Fruit fly (Drosophila melanogaster): ENCODE results near the gene CG45075.

Gene CG45075

DNA sequence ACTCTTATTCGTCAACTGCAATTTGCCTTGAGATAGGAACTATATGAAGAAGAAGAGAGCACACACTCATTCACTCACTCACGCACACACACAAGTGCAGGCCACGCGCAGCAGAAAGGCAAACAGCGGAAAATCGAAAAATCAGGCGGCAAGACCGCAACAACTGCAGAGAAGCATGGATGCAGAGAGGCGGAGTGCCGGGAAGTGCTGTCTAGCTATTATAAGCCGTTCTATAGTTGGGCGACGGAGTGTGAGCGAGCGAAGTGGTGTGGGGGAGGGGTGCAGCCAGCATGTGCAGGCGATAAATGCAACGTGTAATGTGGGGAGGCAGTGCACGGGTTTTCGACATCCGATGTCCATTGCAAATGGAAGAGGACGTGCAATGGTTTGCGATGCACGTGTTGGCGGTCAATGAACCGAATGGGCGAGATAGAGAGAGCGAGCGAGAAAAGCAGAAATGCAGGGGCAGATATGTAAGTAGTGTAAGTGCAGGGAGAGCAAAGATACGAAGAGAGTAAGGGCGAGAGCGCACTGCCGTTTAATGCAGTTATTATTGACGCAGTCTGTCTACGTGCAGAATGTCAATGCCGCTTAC is 12.4 kb upstream of the CG45075 start (continued):
- TF ChIP-seq CG4318 (GFP tag; optimal IDR thresholded peaks at IDR 0.05) (no peak), net (GFP tag; optimal IDR thresholded peaks at IDR 0.05) (peak; percentile 16), Lpt (GFP tag; optimal IDR thresholded peaks at IDR 0.05) (peak; percentile 75), CG8319 (GFP tag; optimal IDR thresholded peaks at IDR 0.05) (no peak), ss (GFP tag; optimal IDR thresholded peaks at IDR 0.05) (peak; percentile 63 to 72)

DNA sequence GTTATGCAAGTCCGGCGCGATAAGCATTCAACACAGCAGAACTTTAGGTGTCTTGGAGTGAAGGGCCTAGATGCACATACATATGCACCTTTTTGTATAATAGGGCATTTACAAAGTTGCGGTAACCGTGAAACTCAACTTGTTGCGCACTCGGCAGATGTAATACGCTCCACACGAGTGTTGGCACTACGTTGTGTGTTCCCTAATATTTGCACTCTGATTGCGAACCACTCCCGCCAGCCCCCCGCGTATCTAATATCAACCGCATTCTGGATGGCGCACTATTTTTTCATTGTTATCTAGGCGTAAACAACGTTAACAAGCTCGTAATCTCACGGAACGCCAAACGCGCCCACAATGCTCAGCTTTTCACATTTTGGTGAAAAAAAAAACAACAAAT is 10.9 kb upstream of the CG45075 start:
- TF ChIP-seq CG16779 (tag; optimal IDR thresholded peaks at IDR 0.05): peak; percentile 39
- TF ChIP-seq topi (GFP tag; optimal IDR thresholded peaks at IDR 0.05): no peak
- peak; percentile 91 for TF ChIP-seq fkh (GFP tag; optimal IDR thresholded peaks at IDR 0.05)
- peak; percentile 28; the same call in 1 of the 3 replicates for TF ChIP-seq CG6163 (GFP tag; IDR thresholded peaks at IDR 0.05)

DNA sequence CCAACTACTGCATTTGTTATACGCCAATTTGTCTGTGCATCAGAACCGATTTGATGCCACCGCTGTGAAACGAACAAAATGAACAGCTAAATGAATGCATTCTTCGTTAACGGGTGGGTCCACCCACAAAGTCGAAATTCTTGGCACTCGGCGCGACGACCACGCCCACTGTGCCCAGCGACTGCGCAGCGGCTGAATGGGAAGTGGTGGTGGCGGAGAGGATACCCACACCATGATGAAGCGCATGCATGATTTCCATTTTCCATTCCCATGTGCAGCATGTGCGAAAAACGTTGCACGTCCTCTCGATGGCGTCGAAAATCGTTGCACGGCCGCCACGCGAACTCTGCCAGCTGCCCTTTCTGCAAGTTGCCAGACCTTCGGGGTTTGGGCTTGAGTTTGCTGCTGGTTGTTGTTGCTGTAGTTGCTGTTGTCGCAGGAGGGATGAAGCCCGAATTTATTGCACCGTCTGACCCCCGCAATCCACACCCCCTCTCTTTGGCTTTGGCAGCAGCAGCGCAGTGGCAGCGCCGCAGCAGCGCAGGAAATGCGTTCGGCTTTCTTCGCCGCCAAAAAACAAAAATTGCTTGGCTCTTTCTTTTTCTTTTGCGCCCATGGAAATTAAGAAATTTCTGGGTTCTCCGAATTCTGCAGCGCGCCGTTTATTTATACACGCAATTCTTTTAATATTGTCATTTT is 9.9 kb upstream of the CG45075 start:
- no peak for TF ChIP-seq CG32006 (GFP tag; optimal IDR thresholded peaks at IDR 0.05)
- TF ChIP-seq CG3919 (GFP tag; optimal IDR thresholded peaks at IDR 0.05): no peak
- no peak for TF ChIP-seq topi (GFP tag; optimal IDR thresholded peaks at IDR 0.05)
- no peak for TF ChIP-seq CG11294 (GFP tag; IDR thresholded peaks at IDR 0.05)
- peak; percentile 29; the same call in 1 of the 3 replicates for TF ChIP-seq CG6163 (GFP tag; IDR thresholded peaks at IDR 0.05)
- peak; percentile 93 for TF ChIP-seq svp (GFP tag)
- TF ChIP-seq Eip93F (GFP tag; optimal IDR thresholded peaks at IDR 0.05): peak; percentile 73
- peak; percentile 42 for TF ChIP-seq Blimp-1 (GFP tag; optimal IDR thresholded peaks at IDR 0.05)
- TF ChIP-seq Eip78C (GFP tag): peak; percentile 93
- peak; percentile 4 for TF ChIP-seq Hr39 (GFP tag; optimal IDR thresholded peaks at IDR 0.05)
- no peak for TF ChIP-seq Smox (GFP tag; optimal IDR thresholded peaks at IDR 0.05)
- TF ChIP-seq CG6854 (GFP tag; optimal IDR thresholded peaks at IDR 0.05): peak; percentile 72
- no peak for TF ChIP-seq CG9139 (GFP tag; optimal IDR thresholded peaks at IDR 0.05)
- no peak for TF ChIP-seq Eip75B (GFP tag; optimal IDR thresholded peaks at IDR 0.05)
- TF ChIP-seq ss (GFP tag; optimal IDR thresholded peaks at IDR 0.05): peak; percentile 54 to 73
- peak; percentile 100 for TF ChIP-seq Met (GFP tag; optimal IDR thresholded peaks at IDR 0.05)
- TF ChIP-seq CG1621 (tag; optimal IDR thresholded peaks at IDR 0.05): no peak

DNA sequence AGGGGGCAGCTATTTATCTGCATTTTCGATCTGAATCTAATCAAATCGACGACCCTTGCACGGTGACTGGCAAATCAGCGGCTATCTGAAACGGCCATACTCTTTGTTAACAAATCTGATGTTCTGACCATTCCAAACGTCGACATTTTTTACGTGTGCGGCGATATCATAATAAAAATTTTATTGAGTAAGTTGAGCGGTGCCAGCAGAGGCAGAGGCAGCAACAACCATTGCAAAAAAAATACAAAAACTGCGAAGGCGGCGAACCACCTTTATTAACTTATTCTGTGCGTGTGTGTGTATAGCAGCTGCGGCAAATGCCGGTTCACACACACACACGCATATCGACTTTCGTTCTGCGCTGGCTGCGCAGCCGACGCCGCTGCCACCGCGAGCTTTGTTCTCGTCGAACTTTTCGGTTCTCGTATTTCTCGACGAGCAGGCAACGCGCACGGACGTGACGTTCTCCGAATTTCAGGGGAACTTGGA is 9.0 kb upstream of the CG45075 start, which contains the start of gene Kr-h1:
Gene Kr-h1, plus strand, starts transcription at position 447 of the 489 bp plus-strand sequence.
- TF ChIP-seq Met (GFP tag; optimal IDR thresholded peaks at IDR 0.05) (peak; percentile 90), Eip78C (GFP tag) (peak; percentile 71), CG32006 (GFP tag; optimal IDR thresholded peaks at IDR 0.05) (no peak), Sox14 (GFP tag; optimal IDR thresholded peaks at IDR 0.05) (peak; percentile 41), CG6854 (GFP tag; optimal IDR thresholded peaks at IDR 0.05) (peak; percentile 13), OdsH (GFP tag; optimal IDR thresholded peaks at IDR 0.05) (no peak), Blimp-1 (GFP tag; optimal IDR thresholded peaks at IDR 0.05) (peak; percentile 54), svp (GFP tag) (peak; percentile 68), CG16779 (tag; optimal IDR thresholded peaks at IDR 0.05) (no peak), CG8119 (GFP tag; IDR thresholded peaks at IDR 0.05) (no peak), vri (GFP tag; optimal IDR thresholded peaks at IDR 0.05) (peak; percentile 84)

DNA sequence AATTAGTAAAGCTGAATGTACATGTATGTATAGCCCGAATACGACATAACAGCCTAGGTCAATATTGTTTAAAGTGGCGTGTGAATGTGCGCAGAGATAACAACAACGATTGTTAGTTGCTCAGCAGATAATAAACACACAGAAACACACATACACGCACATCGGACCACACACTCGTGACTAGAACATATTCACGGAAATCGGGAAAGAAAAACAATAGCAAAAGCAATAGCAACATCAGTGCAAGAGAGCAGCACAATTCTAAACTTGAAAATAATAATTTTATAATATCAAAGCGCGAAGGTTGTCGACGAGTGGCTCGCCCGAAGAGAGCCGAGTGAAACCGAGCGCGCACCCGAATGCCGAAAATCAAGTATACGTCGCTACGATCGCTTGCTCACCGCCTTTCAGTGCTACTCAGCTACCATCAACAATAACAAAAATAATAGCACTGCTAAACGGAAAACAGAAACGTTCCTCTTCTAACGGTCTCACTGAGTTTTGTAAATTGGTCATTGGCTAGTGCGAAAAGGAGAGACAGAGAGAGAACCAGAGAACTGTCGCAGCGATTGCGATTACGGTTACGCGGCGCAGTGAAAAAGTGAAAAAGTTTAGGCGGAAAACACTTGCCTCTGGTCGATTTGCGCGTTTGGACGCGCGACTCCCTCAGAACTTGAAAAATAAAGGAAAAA is 8.1 kb upstream of the CG45075 start:
- TF ChIP-seq CG4318 (GFP tag; optimal IDR thresholded peaks at IDR 0.05) (no peak), svp (GFP tag) (peak; percentile 35), Eip75B (GFP tag; optimal IDR thresholded peaks at IDR 0.05) (no peak), CG6792 (GFP tag; optimal IDR thresholded peaks at IDR 0.05) (no peak), CG8119 (GFP tag; IDR thresholded peaks at IDR 0.05) (no peak), Gug (GFP tag; IDR thresholded peaks at IDR 0.05) (no peak), CG16779 (tag; optimal IDR thresholded peaks at IDR 0.05) (peak; percentile 39), vri (GFP tag; optimal IDR thresholded peaks at IDR 0.05) (peak; percentile 82), Eip78C (GFP tag) (peak; percentile 59), fkh (GFP tag; optimal IDR thresholded peaks at IDR 0.05) (peak; percentile 94)

Measured in whole organism, prepupa.